Worm (Caenorhabditis elegans): ENCODE data around the gene F59B2.13.
A peak's percentile ranks its signal among the peaks of the same experiment; 100 is the strongest.

The F59B2.13 gene

DNA sequence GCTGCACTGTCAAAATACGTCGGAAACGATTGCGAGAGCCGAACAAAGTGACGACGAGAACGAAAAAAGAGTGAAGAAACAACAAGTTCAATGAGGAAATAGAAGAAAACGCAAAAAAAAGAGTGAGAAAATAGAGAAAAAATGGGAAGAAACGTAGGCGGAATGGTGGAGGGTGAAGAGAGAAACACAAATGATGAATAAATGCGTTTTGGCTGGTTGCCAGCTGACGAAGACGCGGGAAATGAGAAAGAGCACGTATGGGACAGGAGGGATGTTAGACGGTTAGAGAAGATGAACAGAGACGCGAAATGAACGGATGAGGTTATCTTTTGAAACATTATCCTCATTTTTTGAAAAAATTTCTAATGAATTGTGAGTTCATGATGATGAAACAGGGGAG lies 41.9 kb downstream of the F59B2.13 start (continued):
- TF ChIP-seq dsc-1 (tag; optimal IDR thresholded peaks at IDR 0.05) (peak; percentile 48), blmp-1 (tag; optimal IDR thresholded peaks at IDR 0.05) (peak; percentile 45), sup-37 (GFP tag; optimal IDR thresholded peaks at IDR 0.05) (no peak), fkh-8 (tag; optimal IDR thresholded peaks at IDR 0.05) (peak; percentile 59), irx-1 (tag; optimal IDR thresholded peaks at IDR 0.05) (peak; percentile 56), dpl-1 (GFP tag; optimal IDR thresholded peaks at IDR 0.05) (peak; percentile 44 to 55 (median 47)), ceh-8 (GFP tag; optimal IDR thresholded peaks at IDR 0.05) (no peak), nhr-71 (tag; optimal IDR thresholded peaks at IDR 0.05) (peak; percentile 79), unc-130 (tag; optimal IDR thresholded peaks at IDR 0.05) (no peak), swsn-7 (tag; optimal IDR thresholded peaks at IDR 0.05) (peak; percentile 60), nhr-77 (tag; optimal IDR thresholded peaks at IDR 0.05) (peak; percentile 82), unc-30 (tag; optimal IDR thresholded peaks at IDR 0.05) (no peak), unc-86 (tag; optimal IDR thresholded peaks at IDR 0.05) (peak; percentile 31), sptf-1 (tag; optimal IDR thresholded peaks at IDR 0.05) (no peak), elt-3 (tag; optimal IDR thresholded peaks at IDR 0.05) (peak in 2 of 6 experiments; percentile 23 to 42), nhr-19 (GFP tag; conservative IDR thresholded peaks at IDR 0.05) (peak; percentile 54), C16A3.4 (tag; optimal IDR thresholded peaks at IDR 0.05) (peak; percentile 52), zag-1 (tag; optimal IDR thresholded peaks at IDR 0.05) (no peak), ama-1 (optimal IDR thresholded peaks at IDR 0.05) (no peak), fkh-10 (GFP tag; optimal IDR thresholded peaks at IDR 0.05) (peak; percentile 47), mdl-1 (tag; optimal IDR thresholded peaks at IDR 0.05) (peak in 1 of 2 experiments; percentile 62), lin-35 (GFP tag; optimal IDR thresholded peaks at IDR 0.05) (peak; percentile 54 to 67), snu-23 (GFP tag; optimal IDR thresholded peaks at IDR 0.05) (peak; percentile 67), nhr-47 (tag; optimal IDR thresholded peaks at IDR 0.05) (peak; percentile 50)

DNA sequence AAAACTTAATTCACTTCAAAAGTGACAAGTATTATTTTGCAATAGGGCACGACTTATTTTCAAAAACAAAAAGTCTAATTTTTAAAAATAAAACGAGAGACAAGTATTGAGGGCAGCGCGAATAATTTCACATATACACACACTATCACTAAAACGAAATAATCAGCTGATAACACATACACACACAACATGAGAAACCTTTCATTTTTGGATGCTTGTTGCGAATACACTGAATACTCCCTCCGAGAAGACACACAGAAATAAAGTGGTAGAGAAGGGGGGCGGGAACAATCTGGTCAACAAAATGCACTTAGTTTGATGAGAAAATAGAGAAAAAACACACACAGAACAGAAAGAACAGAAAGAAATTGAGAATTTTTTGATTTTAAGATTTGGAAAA lies 42.4 kb downstream of the F59B2.13 start:
- TF ChIP-seq elt-2 (tag; optimal IDR thresholded peaks at IDR 0.05) (peak; percentile 7), aha-1 (tag; optimal IDR thresholded peaks at IDR 0.05) (no peak), blmp-1 (tag; optimal IDR thresholded peaks at IDR 0.05) (peak; percentile 51), lsy-2 (tag; optimal IDR thresholded peaks at IDR 0.05) (no peak), nhr-77 (tag; optimal IDR thresholded peaks at IDR 0.05) (no peak)

DNA sequence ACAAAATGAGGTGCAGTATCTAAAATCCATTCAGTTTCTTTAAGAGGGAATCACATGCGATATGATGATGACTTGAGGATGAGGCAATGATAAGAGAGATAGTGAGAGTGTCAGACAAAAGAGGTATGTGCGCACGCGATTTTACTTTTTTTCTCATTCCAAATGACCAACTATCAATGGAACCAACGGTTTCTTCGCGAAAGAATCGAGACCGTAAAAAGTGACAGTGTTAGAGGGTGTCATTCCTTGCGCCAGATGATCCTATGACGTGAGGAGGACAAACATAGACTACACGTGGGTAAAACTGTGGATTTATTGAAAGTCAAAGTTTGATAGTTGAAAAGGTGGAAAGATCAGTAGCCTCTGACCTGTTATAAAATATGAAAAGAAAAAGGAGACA lies 43.0 kb downstream of the F59B2.13 start:
- TF ChIP-seq dpl-1 (GFP tag; optimal IDR thresholded peaks at IDR 0.05) (peak in 1 of 3 experiments; percentile 20), nhr-19 (GFP tag; conservative IDR thresholded peaks at IDR 0.05) (peak; percentile 36; the same call in 1 of the 2 replicates), mdl-1 (tag; optimal IDR thresholded peaks at IDR 0.05) (peak in 1 of 2 experiments; percentile 87), mef-2 (tag; optimal IDR thresholded peaks at IDR 0.05) (no peak), hpl-2 (GFP tag; optimal IDR thresholded peaks at IDR 0.05) (no peak), elt-2 (tag; optimal IDR thresholded peaks at IDR 0.05) (no peak), dsc-1 (tag; optimal IDR thresholded peaks at IDR 0.05) (no peak), lin-13 (GFP tag; optimal IDR thresholded peaks at IDR 0.05) (no peak), aha-1 (tag; optimal IDR thresholded peaks at IDR 0.05) (no peak), ceh-82 (tag; optimal IDR thresholded peaks at IDR 0.05) (no peak), pag-3 (tag; optimal IDR thresholded peaks at IDR 0.05; ENCODE audit: borderline replicate concordance, insufficient read depth) (no peak), ceh-88 (GFP tag; IDR thresholded peaks at IDR 0.05) (no peak), ama-1 (optimal IDR thresholded peaks at IDR 0.05) (no peak), Y116A8C.19 (tag; optimal IDR thresholded peaks at IDR 0.05; ENCODE audit: borderline replicate concordance) (no peak), grh-1 (GFP tag; IDR thresholded peaks at IDR 0.05) (no peak), zip-4 (GFP tag; optimal IDR thresholded peaks at IDR 0.05) (no peak), zag-1 (tag; optimal IDR thresholded peaks at IDR 0.05) (no peak), unc-130 (tag; optimal IDR thresholded peaks at IDR 0.05) (no peak), vab-15 (tag; optimal IDR thresholded peaks at IDR 0.05) (no peak), pax-3 (tag; optimal IDR thresholded peaks at IDR 0.05) (no peak), isw-1 (GFP tag; IDR thresholded peaks at IDR 0.05) (no peak), pqm-1 (tag; optimal IDR thresholded peaks at IDR 0.05) (no peak), unc-98 (GFP tag; IDR thresholded peaks at IDR 0.05) (no peak), unc-86 (tag; optimal IDR thresholded peaks at IDR 0.05) (no peak), nhr-90 (tag; optimal IDR thresholded peaks at IDR 0.05; ENCODE audit: poor library complexity) (no peak), egl-27 (tag; optimal IDR thresholded peaks at IDR 0.05) (no peak), fkh-10 (GFP tag; optimal IDR thresholded peaks at IDR 0.05) (no peak), sptf-1 (tag; optimal IDR thresholded peaks at IDR 0.05) (no peak), skn-1 (tag; optimal IDR thresholded peaks at IDR 0.05) (peak; percentile 23), lir-3 (tag; optimal IDR thresholded peaks at IDR 0.05; ENCODE audit: poor library complexity) (peak; percentile 40), lsy-2 (tag; optimal IDR thresholded peaks at IDR 0.05) (peak in 1 of 2 experiments; percentile 46), fkh-8 (tag; optimal IDR thresholded peaks at IDR 0.05) (no peak), nhr-12 (tag; optimal IDR thresholded peaks at IDR 0.05) (no peak), alr-1 (tag; optimal IDR thresholded peaks at IDR 0.05; ENCODE audit: borderline replicate concordance) (no peak)
